Fruit fly (Drosophila melanogaster): ENCODE data around the gene CG15283.

CG15283 gene

DNA sequence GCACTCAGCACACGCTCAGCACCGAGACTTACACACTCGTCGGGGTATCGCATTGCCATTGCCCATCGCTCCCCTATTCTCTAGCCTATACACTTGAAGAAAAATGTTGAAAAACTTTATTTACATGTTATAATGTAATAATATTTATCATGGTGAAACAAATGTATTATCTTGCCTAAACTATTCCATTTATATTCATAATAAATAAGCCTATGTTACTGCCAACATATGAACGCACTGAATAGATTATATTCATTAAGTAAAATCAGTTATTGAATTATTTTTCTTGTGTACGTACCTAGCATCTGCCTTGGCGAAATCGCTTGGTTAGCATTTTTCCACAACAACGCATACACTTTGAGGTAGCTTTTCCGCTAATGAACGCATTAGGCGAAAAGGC, 9.8 kb downstream of the CG15283 start (continued):
- no peak for TF ChIP-seq Ets21C (GFP tag; optimal IDR thresholded peaks at IDR 0.05)
- peak; percentile 57 for TF ChIP-seq CG32006 (GFP tag; optimal IDR thresholded peaks at IDR 0.05)
- no peak for TF ChIP-seq dac (GFP tag; optimal IDR thresholded peaks at IDR 0.05)

DNA sequence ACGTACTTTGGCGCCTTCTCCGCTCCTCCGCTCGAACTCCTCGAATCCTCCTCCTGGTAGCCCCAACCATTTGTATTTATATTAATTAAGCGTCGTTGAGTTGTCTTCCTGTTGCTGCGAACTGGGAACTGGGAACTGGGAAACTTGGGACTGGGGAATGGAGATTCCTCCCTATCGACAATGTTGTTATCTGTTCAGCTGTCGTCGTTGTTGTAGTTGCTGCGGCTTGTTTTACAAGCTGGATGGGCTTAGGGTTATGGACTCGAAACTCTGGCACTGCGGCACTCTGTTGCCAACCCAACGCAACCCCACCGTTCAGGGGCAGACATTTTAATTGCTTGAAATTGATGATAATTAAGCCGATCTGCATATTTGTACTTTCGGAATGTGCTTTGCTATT, 11.9 kb downstream of the CG15283 start:
- TF ChIP-seq dsx (GFP tag; optimal IDR thresholded peaks at IDR 0.05; ENCODE audit: poor library complexity, severe bottlenecking) (peak; percentile 72), svp (GFP tag) (peak; percentile 63), CG31627 (GFP tag; optimal IDR thresholded peaks at IDR 0.05) (no peak)

DNA sequence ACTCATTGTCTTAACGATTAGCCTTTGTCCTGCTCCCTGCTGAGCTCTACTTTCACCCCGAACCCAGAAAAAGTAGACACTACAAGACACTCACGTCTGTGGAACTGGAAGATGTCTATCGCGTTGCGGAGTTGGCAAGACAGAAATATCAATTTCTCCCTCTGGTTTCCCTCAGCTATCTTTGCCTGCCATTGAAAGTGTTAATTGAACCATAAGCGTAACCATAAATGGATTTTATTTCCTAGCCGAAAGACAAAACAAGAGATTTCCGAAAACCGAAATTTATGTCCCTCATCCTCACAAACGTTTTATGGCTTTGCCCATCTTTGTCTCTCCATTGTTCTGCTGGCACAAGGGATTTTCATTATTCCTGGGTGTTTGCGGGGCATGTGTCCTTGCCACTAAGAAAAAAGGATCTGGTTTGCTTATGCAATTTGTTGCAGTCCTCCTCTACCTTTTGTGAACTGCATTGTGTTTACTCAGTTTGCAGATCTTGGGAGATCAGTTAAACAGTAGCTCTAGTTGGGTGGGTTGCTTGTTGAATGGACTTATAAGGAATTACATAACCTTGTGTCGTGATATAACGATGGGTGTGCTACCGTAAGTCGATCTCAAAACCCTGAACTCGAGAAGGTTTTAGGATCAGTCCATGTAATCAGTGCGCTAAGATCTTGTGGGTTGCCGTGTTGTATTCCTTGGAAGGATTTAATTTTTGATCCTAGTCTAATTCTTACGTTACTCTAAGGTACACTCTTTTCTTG, 14.7 kb downstream of the CG15283 start:
- no peak for TF ChIP-seq CG9139 (GFP tag; optimal IDR thresholded peaks at IDR 0.05)
- no peak for TF ChIP-seq topi (GFP tag; optimal IDR thresholded peaks at IDR 0.05)
- TF ChIP-seq esn (GFP tag; optimal IDR thresholded peaks at IDR 0.05) = no peak
- no peak for TF ChIP-seq CG31627 (GFP tag; optimal IDR thresholded peaks at IDR 0.05)
- no peak for TF ChIP-seq acj6 (GFP tag; optimal IDR thresholded peaks at IDR 0.05)

DNA sequence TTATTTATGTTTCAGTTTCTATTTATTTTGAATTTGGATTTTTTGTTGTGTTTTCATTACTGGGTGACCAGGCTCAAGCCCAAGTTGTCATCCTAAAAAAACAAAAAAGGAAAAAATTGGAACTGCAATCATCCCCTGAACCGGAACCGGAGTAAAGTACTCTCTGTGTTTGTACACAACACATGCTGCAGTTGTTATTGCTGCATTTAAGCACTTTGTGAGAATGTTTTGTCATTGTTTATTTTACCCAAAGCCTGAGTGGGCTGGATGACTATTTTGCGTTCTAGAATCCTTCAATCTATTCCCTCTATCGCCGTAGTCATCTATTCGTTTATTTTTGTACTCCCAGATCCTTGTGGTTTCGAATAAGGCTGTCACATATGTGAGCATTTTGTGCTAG, 16.2 kb downstream of the CG15283 start:
- TF ChIP-seq fkh (GFP tag; optimal IDR thresholded peaks at IDR 0.05) (peak; percentile 35), Ets21C (GFP tag; optimal IDR thresholded peaks at IDR 0.05) (no peak)

DNA sequence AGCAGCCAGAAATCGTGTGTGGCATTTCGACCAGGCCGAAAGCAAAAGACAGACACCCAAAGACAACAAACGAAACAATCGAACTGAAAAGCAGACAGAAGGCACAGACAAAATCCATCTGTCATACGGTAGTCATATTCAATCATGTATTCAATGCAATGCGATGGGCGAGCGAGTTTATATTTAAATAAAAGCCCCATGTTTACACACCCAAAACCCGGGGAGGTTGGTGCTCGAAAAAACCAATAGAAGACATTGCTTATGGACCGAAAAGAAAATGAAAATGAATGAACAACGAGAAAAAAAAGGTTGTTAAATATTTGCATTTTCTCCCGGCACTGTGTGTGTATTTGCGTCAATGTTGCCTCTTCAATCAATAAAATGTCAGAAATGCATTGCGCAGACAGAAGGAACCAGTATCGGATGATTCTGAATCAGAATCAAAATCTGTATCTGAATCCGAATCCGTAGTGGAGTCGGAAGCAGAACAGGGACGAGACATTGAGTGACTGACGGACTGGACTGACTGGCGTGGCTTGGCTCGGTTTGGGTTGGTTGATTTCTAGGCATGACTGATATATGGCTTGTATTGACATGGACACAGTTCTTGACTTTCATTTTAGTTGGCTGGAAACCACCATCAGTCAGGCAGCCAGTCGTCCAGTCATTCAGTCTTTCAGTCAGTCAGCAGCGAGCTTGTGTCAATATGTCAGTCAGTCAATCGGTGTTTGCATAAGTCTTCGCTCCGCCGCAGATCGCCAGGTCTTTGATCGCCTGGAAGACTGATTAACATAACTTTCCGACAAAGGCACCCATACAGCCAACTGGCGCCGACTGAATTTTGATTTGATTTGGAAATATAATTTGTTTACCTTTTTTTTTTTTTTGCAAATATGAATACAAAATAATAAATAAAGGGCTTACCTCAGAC, 18.0 kb downstream of the CG15283 start:
- TF ChIP-seq CG10669 (GFP tag; optimal IDR thresholded peaks at IDR 0.05) = no peak
- TF ChIP-seq vri (GFP tag; optimal IDR thresholded peaks at IDR 0.05) = peak; percentile 13
- TF ChIP-seq Lpt (GFP tag; optimal IDR thresholded peaks at IDR 0.05) = no peak
- no peak for TF ChIP-seq cyc (GFP tag; optimal IDR thresholded peaks at IDR 0.05)
- peak; percentile 30 for TF ChIP-seq Eip78C (GFP tag)
- no peak for TF ChIP-seq Sox15 (GFP tag; optimal IDR thresholded peaks at IDR 0.05)
- TF ChIP-seq fkh (GFP tag; optimal IDR thresholded peaks at IDR 0.05) = peak; percentile 73

DNA sequence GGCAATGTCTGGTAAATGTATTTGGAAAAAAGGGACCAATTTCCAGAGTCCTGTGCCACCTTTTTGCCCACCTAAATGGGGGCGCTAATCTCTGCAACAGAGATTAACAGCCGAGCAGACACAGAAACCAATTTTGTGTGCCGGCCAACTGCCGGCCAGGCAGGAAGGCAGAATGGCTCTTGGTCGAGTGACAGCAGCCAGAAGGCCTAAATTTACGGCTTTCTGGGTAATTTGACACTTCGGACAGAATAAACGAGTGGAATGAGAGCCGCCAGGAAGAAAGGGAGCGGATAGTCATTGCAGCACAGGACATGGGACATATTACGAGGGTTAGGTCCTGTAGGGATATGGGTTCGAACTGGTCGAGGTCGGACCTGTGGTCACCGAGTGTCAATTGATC, 19.3 kb downstream of the CG15283 start:
- TF ChIP-seq Eip93F (GFP tag; optimal IDR thresholded peaks at IDR 0.05) (no peak), CG7368 (GFP tag; optimal IDR thresholded peaks at IDR 0.05) (no peak), CG11902 (GFP tag; optimal IDR thresholded peaks at IDR 0.05) (no peak), Ets96B (tag; optimal IDR thresholded peaks at IDR 0.05) (no peak), CG6792 (GFP tag; optimal IDR thresholded peaks at IDR 0.05) (no peak), CG10631 (GFP tag; optimal IDR thresholded peaks at IDR 0.05) (no peak)

DNA sequence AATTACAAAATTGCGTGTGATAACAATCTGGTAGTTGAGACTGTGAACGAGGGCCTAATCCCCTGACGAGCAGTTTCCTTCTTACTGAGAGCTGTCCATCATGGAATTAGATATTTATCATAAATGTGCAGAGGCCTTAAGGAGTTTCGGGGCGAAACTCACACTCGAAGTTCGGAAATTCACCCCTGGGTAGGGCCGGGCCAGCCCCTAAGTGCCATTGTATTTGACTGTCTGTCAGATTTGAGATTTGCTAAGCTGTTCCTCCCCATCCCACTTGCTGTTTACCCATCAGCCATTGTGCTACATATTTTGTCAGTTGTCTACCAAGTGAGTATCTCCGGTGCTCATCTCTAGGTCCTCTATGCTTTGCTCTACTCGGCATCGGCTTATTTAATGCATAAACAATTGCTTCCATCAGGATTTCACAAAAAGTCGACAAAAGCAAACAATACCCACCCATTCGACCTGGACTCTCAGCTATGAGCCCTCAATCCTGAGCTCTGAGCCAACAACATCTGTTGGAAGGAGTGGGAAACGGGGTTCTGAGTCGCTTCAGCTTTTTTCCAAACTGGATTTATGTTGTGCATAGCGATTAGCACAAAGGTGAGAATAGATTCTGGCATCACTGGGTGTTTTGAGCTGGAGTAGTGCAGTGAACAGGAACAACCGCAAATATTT, 20.4 kb downstream of the CG15283 start:
- no peak for TF ChIP-seq Hr38 (GFP tag; optimal IDR thresholded peaks at IDR 0.05)
- TF ChIP-seq cyc (GFP tag; optimal IDR thresholded peaks at IDR 0.05) = no peak
- TF ChIP-seq CG3032 (tag; optimal IDR thresholded peaks at IDR 0.05) = no peak
- peak; percentile 35 for TF ChIP-seq fkh (GFP tag; optimal IDR thresholded peaks at IDR 0.05)
- 0 out of 3 replicates have a peak, but pooled peaks have one; percentile 23 for TF ChIP-seq CG6163 (GFP tag; IDR thresholded peaks at IDR 0.05)

Data from whole organism, prepupa.